Worm (Caenorhabditis elegans) whole organism, L1 larva: ENCODE measurements around the gene lgc-45.

Experiments
- C04F5.9 ChIP-seq: sonication (generic microtip); optimal IDR thresholded peaks from 2 replicates; lab custom pipeline; 2016; ENCODE audit warnings: missing genetic modification characterization, missing compliant biosample characterization
- C16A3.4 ChIP-seq: fragments of 150-350 bp; optimal IDR thresholded peaks from 2 replicates; lab custom pipeline; 2014; ENCODE audit warnings: missing biosample characterization, missing genetic modification characterization
- C34B4.2 ChIP-seq: sonication (generic microtip); optimal IDR thresholded peaks from 2 replicates; lab custom pipeline; 2017; ENCODE audit warnings: mild to moderate bottlenecking, missing genetic modification characterization, missing compliant biosample characterization
- F16B12.6 ChIP-seq: fragments of 150-350 bp; optimal IDR thresholded peaks from 2 replicates; lab custom pipeline; 2014; ENCODE audit warnings: missing biosample characterization, missing genetic modification characterization
- Y116A8C.19 ChIP-seq: sonication (generic microtip); optimal IDR thresholded peaks from 2 replicates; lab custom pipeline; 2016; ENCODE audit warnings: missing compliant biosample characterization, missing genetic modification characterization, borderline replicate concordance
- ama-1 ChIP-seq: fragments of 150-350 bp; optimal IDR thresholded peaks from 2 replicates; lab custom pipeline; 2014
- ceh-63 ChIP-seq: fragments of 200-800 bp; sonication (Bioruptor generic); optimal IDR thresholded peaks from 2 replicates; lab custom pipeline; 2018; ENCODE audit warnings: mild to moderate bottlenecking, missing genetic modification characterization, missing compliant biosample characterization
- ceh-8 ChIP-seq: fragments of 200-800 bp; sonication (Bioruptor generic); optimal IDR thresholded peaks from 2 replicates; lab custom pipeline; 2018; ENCODE audit warnings: mild to moderate bottlenecking, missing genetic modification characterization, moderate library complexity, missing compliant biosample characterization
- ceh-82 ChIP-seq, 3 experiments: fragments of 150-350 bp in 1 of 3; sonication (generic microtip) in 2 of 3; optimal IDR thresholded peaks; 2 replicates each; lab custom pipeline; 2014 to 2017; ENCODE audit warnings: missing biosample characterization in 3 of 3, missing genetic modification characterization in 3 of 3
- ceh-88 ChIP-seq: fragments of 200-800 bp; sonication (Bioruptor generic); IDR thresholded peaks from 2 replicates; pipeline ENCODE4 v1.3.6; 2022; ENCODE audit warnings: missing genetic modification characterization, missing compliant biosample characterization
- ceh-90 ChIP-seq: sonication (generic microtip); optimal IDR thresholded peaks from 2 replicates; lab custom pipeline; 2016; ENCODE audit warnings: missing genetic modification characterization, missing compliant biosample characterization
- dpl-1 ChIP-seq, 3 experiments: fragments of 150-350 bp in 2 of 3; sonication (generic microtip) in 1 of 3; optimal IDR thresholded peaks; 2 replicates each; lab custom pipeline; 2014 to 2017; ENCODE audit warnings: missing biosample characterization in 3 of 3, missing genetic modification characterization in 3 of 3, missing genetic modification reagents in 3 of 3
- dsc-1 ChIP-seq: sonication (generic microtip); optimal IDR thresholded peaks from 2 replicates; lab custom pipeline; 2016; ENCODE audit warnings: mild to moderate bottlenecking, missing genetic modification characterization, missing compliant biosample characterization
- efl-1 ChIP-seq, 4 experiments: fragments of 150-350 bp; optimal IDR thresholded peaks in 3 of 4; peaks in 1 of 4; 1 replicate in 1 of 4; 2 replicates in 3 of 4; lab custom pipeline; 2014; ENCODE audit warnings: missing biosample characterization in 2 of 4, missing genetic modification characterization in 2 of 4, missing genetic modification reagents in 2 of 4
- egl-27 ChIP-seq, 2 experiments: fragments of 150-350 bp in 1 of 2; sonication (generic microtip); optimal IDR thresholded peaks; 3 replicates each; lab custom pipeline; 2017 to 2018; ENCODE audit warnings: missing biosample characterization in 2 of 2, missing genetic modification characterization in 2 of 2, missing genetic modification reagents in 2 of 2
- elt-2 ChIP-seq: sonication (generic microtip); optimal IDR thresholded peaks from 2 replicates; lab custom pipeline; 2016; ENCODE audit warnings: missing genetic modification characterization, mild to moderate bottlenecking, inconsistent platforms, missing compliant biosample characterization, missing genetic modification reagents
- elt-3 ChIP-seq, 6 experiments: fragments of 150-350 bp in 1 of 6; sonication (generic microtip); optimal IDR thresholded peaks; 2 replicates each; lab custom pipeline; 2017 to 2018; ENCODE audit warnings: missing biosample characterization in 6 of 6, missing genetic modification characterization in 6 of 6, inconsistent platforms in 1 of 6
- fkh-10 ChIP-seq: sonication (generic microtip); optimal IDR thresholded peaks from 2 replicates; lab custom pipeline; 2017; ENCODE audit warnings: missing biosample characterization, missing genetic modification reagents, missing genetic modification characterization
- fkh-8 ChIP-seq: sonication (generic microtip); optimal IDR thresholded peaks from 2 replicates; lab custom pipeline; 2016; ENCODE audit warnings: mild to moderate bottlenecking, missing genetic modification characterization, missing compliant biosample characterization
- fos-1 ChIP-seq: fragments of 150-350 bp; optimal IDR thresholded peaks from 2 replicates; lab custom pipeline; 2014; ENCODE audit warnings: missing biosample characterization, missing genetic modification characterization
- hlh-17 ChIP-seq: fragments of 200-800 bp; sonication (Bioruptor generic); optimal IDR thresholded peaks from 2 replicates; lab custom pipeline; 2018; ENCODE audit warnings: missing genetic modification characterization, mild to moderate bottlenecking, missing compliant biosample characterization, moderate library complexity, borderline replicate concordance
- hlh-4 ChIP-seq: sonication (generic microtip); optimal IDR thresholded peaks from 2 replicates; lab custom pipeline; 2016; ENCODE audit warnings: mild to moderate bottlenecking, missing genetic modification characterization, missing compliant biosample characterization
- irx-1 ChIP-seq: sonication (generic microtip); optimal IDR thresholded peaks from 2 replicates; lab custom pipeline; 2016; ENCODE audit warnings: missing genetic modification characterization, missing compliant biosample characterization
- jun-1 ChIP-seq: fragments of 150-350 bp; optimal IDR thresholded peaks from 2 replicates; lab custom pipeline; 2014; ENCODE audit warnings: missing biosample characterization, missing genetic modification reagents, missing genetic modification characterization
- lin-14 ChIP-seq: fragments of 200-800 bp; sonication (Bioruptor generic); optimal IDR thresholded peaks from 2 replicates; lab custom pipeline; 2018; ENCODE audit warnings: mild to moderate bottlenecking, missing genetic modification characterization, moderate library complexity, missing compliant biosample characterization
- lir-3 ChIP-seq: sonication (generic microtip); optimal IDR thresholded peaks from 2 replicates; lab custom pipeline; 2016; ENCODE audit warnings: mild to moderate bottlenecking, missing genetic modification characterization, moderate library complexity, missing compliant biosample characterization; ENCODE audit not compliant: poor library complexity
- mab-9 ChIP-seq: fragments of 200-800 bp; sonication (Bioruptor generic); IDR thresholded peaks from 2 replicates; pipeline ENCODE4 v1.3.6; 2022; ENCODE audit warnings: missing genetic modification reagents, missing genetic modification characterization, missing compliant biosample characterization
- mdl-1 ChIP-seq, 2 experiments: fragments of 150-350 bp; optimal IDR thresholded peaks; 2 replicates each; lab custom pipeline; 2014 to 2017; ENCODE audit warnings: missing biosample characterization in 2 of 2, missing genetic modification characterization in 2 of 2, inconsistent platforms in 1 of 2
- nhr-11 ChIP-seq: fragments of 150-350 bp; optimal IDR thresholded peaks from 2 replicates; lab custom pipeline; 2014; ENCODE audit warnings: missing biosample characterization, missing genetic modification characterization
- nhr-12 ChIP-seq: sonication (generic microtip); optimal IDR thresholded peaks from 2 replicates; lab custom pipeline; 2017; ENCODE audit warnings: missing biosample characterization, missing genetic modification characterization
- nhr-20 ChIP-seq: sonication (generic microtip); optimal IDR thresholded peaks from 2 replicates; lab custom pipeline; 2016; ENCODE audit warnings: mild to moderate bottlenecking, missing genetic modification characterization, missing compliant biosample characterization
- nhr-28 ChIP-seq: fragments of 150-350 bp; optimal IDR thresholded peaks from 2 replicates; lab custom pipeline; 2014; ENCODE audit warnings: missing biosample characterization, missing genetic modification characterization
- nhr-76 ChIP-seq: sonication (generic microtip); optimal IDR thresholded peaks from 2 replicates; lab custom pipeline; 2017; ENCODE audit warnings: missing biosample characterization, missing genetic modification characterization
- nhr-84 ChIP-seq: sonication (generic microtip); optimal IDR thresholded peaks from 2 replicates; lab custom pipeline; 2017; ENCODE audit warnings: missing biosample characterization, missing genetic modification characterization
- pax-3 ChIP-seq: fragments of 200-800 bp; sonication (Bioruptor generic); optimal IDR thresholded peaks from 2 replicates; lab custom pipeline; 2018; ENCODE audit warnings: mild to moderate bottlenecking, missing genetic modification characterization, moderate library complexity, missing compliant biosample characterization
- pqm-1 ChIP-seq: sonication (generic microtip); optimal IDR thresholded peaks from 3 replicates; lab custom pipeline; 2017; ENCODE audit warnings: missing biosample characterization, missing genetic modification characterization
- snpc-4 ChIP-seq: fragments of 150-350 bp; optimal IDR thresholded peaks from 2 replicates; lab custom pipeline; 2014; ENCODE audit warnings: missing biosample characterization, missing genetic modification characterization
- snu-23 ChIP-seq: sonication (generic microtip); optimal IDR thresholded peaks from 2 replicates; lab custom pipeline; 2016; ENCODE audit warnings: missing genetic modification characterization, missing compliant biosample characterization
- sox-4 ChIP-seq: sonication (generic microtip); optimal IDR thresholded peaks from 2 replicates; lab custom pipeline; 2016; ENCODE audit warnings: missing genetic modification characterization, missing compliant biosample characterization
- sptf-1 ChIP-seq: fragments of 150-350 bp; optimal IDR thresholded peaks from 2 replicates; lab custom pipeline; 2014; ENCODE audit warnings: missing biosample characterization, missing genetic modification characterization
- tlp-1 ChIP-seq: fragments of 150-350 bp; optimal IDR thresholded peaks from 2 replicates; lab custom pipeline; 2014; ENCODE audit warnings: missing biosample characterization, missing genetic modification characterization
- unc-86 ChIP-seq: sonication (generic microtip); optimal IDR thresholded peaks from 2 replicates; lab custom pipeline; 2016; ENCODE audit warnings: missing genetic modification characterization, missing compliant biosample characterization
- xbp-1 ChIP-seq: sonication (generic microtip); optimal IDR thresholded peaks from 2 replicates; lab custom pipeline; 2016; ENCODE audit warnings: missing genetic modification characterization, missing compliant biosample characterization
- zip-4 ChIP-seq: fragments of 200-800 bp; sonication (Bioruptor generic); optimal IDR thresholded peaks from 2 replicates; lab custom pipeline; 2018; ENCODE audit warnings: mild to moderate bottlenecking, missing genetic modification characterization, moderate library complexity, missing compliant biosample characterization
- ztf-11 ChIP-seq, 2 experiments: sonication (generic microtip); optimal IDR thresholded peaks; 2 replicates each; lab custom pipeline; 2016 to 2017; ENCODE audit warnings: missing genetic modification characterization in 2 of 2, missing biosample characterization in 1 of 2, missing compliant biosample characterization in 1 of 2
- ztf-4 ChIP-seq: fragments of 150-350 bp; optimal IDR thresholded peaks from 2 replicates; lab custom pipeline; 2014; ENCODE audit warnings: missing biosample characterization, missing genetic modification characterization

lgc-45 gene

DNA sequence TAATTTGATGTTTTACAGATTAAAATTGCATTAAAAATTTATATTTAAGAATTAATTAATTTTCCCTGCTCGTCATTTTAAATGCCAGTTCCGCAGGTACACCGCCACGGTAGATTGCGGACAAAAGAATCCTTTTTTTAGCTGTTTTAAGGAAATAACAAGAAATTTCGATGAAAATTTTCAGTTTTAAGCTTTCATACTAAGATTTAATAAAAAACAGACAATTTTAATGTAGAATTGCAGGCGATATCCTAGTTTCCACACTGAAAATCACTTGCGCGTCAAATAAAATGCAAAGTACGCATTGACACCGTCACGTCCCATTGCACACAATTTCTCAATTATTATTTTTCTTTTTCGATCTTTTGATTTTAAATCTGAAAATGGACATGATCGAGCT, 3.8 kb upstream of the lgc-45 start, which contains the start of gene dnc-3 (continued):
- TF ChIP-seq egl-27 (tag; optimal IDR thresholded peaks at IDR 0.05; lab: Kevin White, UChicago): no peak
- TF ChIP-seq sptf-1: no peak
- TF ChIP-seq nhr-12: no peak
- peak; percentile 62 for TF ChIP-seq elt-2 (tag; lab: Kevin White, UChicago)
- no peak for TF ChIP-seq nhr-76
- TF ChIP-seq ceh-8 (GFP tag; lab: Kevin White, UChicago): peak; percentile 50
- TF ChIP-seq mdl-1 (tag; optimal IDR thresholded peaks at IDR 0.05; lab: Kevin White, UChicago): no peak
- peak; percentile 62 for TF ChIP-seq ceh-90 (tag; lab: Kevin White, UChicago)
- TF ChIP-seq nhr-28 (tag; lab: Kevin White, UChicago): no peak
- TF ChIP-seq mab-9 (GFP tag; lab: Robert Waterston, UW): peak; percentile 50; the same call in 1 of the 2 replicates
- no peak for TF ChIP-seq pqm-1 (tag; lab: Kevin White, UChicago)
- peak; percentile 24 for TF ChIP-seq C16A3.4 (tag; lab: Kevin White, UChicago)
- no peak for TF ChIP-seq elt-3 (tag; optimal IDR thresholded peaks at IDR 0.05; lab: Kevin White, UChicago)
- TF ChIP-seq snu-23: peak; percentile 86
- TF ChIP-seq sox-4 (tag; lab: Kevin White, UChicago): peak; percentile 67
- peak; percentile 80 for TF ChIP-seq nhr-20 (tag; lab: Kevin White, UChicago)
- peak; percentile 81 for TF ChIP-seq irx-1 (tag; lab: Kevin White, UChicago)
- TF ChIP-seq fkh-10 (GFP tag; lab: Kevin White, UChicago): no peak
- peak; percentile 56 for TF ChIP-seq unc-86 (tag; lab: Kevin White, UChicago)
- TF ChIP-seq F16B12.6 (tag; lab: Kevin White, UChicago): peak; percentile 83
- peak; percentile 70 for TF ChIP-seq pax-3 (tag; lab: Kevin White, UChicago)
- TF ChIP-seq xbp-1 (tag; lab: Kevin White, UChicago): peak; percentile 84
- TF ChIP-seq ztf-11 (tag; optimal IDR thresholded peaks at IDR 0.05; lab: Kevin White, UChicago): peak in 1 of 2 experiments; percentile 44
- TF ChIP-seq ztf-4 (tag; lab: Kevin White, UChicago): no peak
- TF ChIP-seq dsc-1 (tag; lab: Kevin White, UChicago): peak; percentile 91
- peak; percentile 31 for TF ChIP-seq snpc-4
- TF ChIP-seq hlh-4 (tag; lab: Kevin White, UChicago): no peak
- peak; percentile 30 for TF ChIP-seq jun-1 (tag; lab: Kevin White, UChicago)
- TF ChIP-seq zip-4: peak; percentile 69
- peak in 1 of 3 experiments; percentile 9 for TF ChIP-seq ceh-82 (tag; optimal IDR thresholded peaks at IDR 0.05; lab: Kevin White, UChicago)
- no peak for TF ChIP-seq C34B4.2 (tag; lab: Kevin White, UChicago)
- TF ChIP-seq ceh-88 (GFP tag; lab: Robert Waterston, UW): 0 out of 2 replicates have a peak, but pooled peaks have one; percentile 41
- no peak for TF ChIP-seq Y116A8C.19 (tag; lab: Kevin White, UChicago)
- TF ChIP-seq nhr-11 (tag; lab: Kevin White, UChicago): no peak
- TF ChIP-seq fos-1 (tag; lab: Kevin White, UChicago): peak; percentile 29
- TF ChIP-seq C04F5.9 (tag; lab: Kevin White, UChicago): peak; percentile 77
- TF ChIP-seq ceh-63: no peak
- TF ChIP-seq efl-1 (optimal IDR thresholded peaks at IDR 0.05; lab: Kevin White, UChicago): peak; percentile 44 to 70
- peak; percentile 52 to 96 for TF ChIP-seq efl-1 (GFP tag; optimal IDR thresholded peaks at IDR 0.05 in 1 of 2; lab: Kevin White, UChicago)
- TF ChIP-seq fkh-8 (tag; lab: Kevin White, UChicago): peak; percentile 75
- TF ChIP-seq ama-1 (lab: Kevin White, UChicago): no peak
- TF ChIP-seq lin-14 (GFP tag; lab: Kevin White, UChicago): peak; percentile 80
- TF ChIP-seq nhr-84 (tag; lab: Kevin White, UChicago): no peak
- no peak for TF ChIP-seq hlh-17
- TF ChIP-seq dpl-1 (GFP tag; optimal IDR thresholded peaks at IDR 0.05; lab: Kevin White, UChicago): peak; percentile 52 to 56 (median 56)
- TF ChIP-seq lir-3: no peak
- no peak for TF ChIP-seq tlp-1 (tag; lab: Kevin White, UChicago)
